Fruit fly (Drosophila melanogaster) whole organism, pupa: ENCODE data around the gene MFS18.

Source experiments
- CG10348 ChIP-seq: fragments of 200-800 bp; sonication (Bioruptor generic); IDR thresholded peaks from 2 replicates; pipeline ENCODE4 v1.3.6; 2022; ENCODE audit warnings: missing biosample characterization, missing genetic modification characterization
- CG12605 ChIP-seq: fragments of 200-800 bp; sonication (Bioruptor generic); IDR thresholded peaks from 2 replicates; pipeline ENCODE4 v1.3.6; 2022; ENCODE audit warnings: missing biosample characterization, missing genetic modification characterization
- CG13204 ChIP-seq: fragments of 200-800 bp; sonication (Bioruptor generic); optimal IDR thresholded peaks from 2 replicates; lab custom pipeline; 2018; ENCODE audit warnings: missing biosample characterization, mild to moderate bottlenecking, missing genetic modification characterization, moderate library complexity
- CG14655 ChIP-seq: fragments of 200-800 bp; sonication (Bioruptor generic); optimal IDR thresholded peaks from 3 replicates; lab custom pipeline; 2017; ENCODE audit warnings: mild to moderate bottlenecking, missing biosample characterization, missing genetic modification reagents, missing genetic modification characterization
- CG15710 ChIP-seq: fragments of 200-800 bp; sonication (Bioruptor generic); optimal IDR thresholded peaks from 2 replicates; lab custom pipeline; 2018; ENCODE audit warnings: missing biosample characterization, mild to moderate bottlenecking, missing genetic modification characterization, moderate library complexity
- CG17806 ChIP-seq: fragments of 200-800 bp; sonication (Bioruptor generic); optimal IDR thresholded peaks from 2 replicates; lab custom pipeline; 2018; ENCODE audit warnings: missing biosample characterization, mild to moderate bottlenecking, missing genetic modification characterization, moderate library complexity
- CG32121 ChIP-seq: fragments of 200-800 bp; sonication (Bioruptor generic); IDR thresholded peaks from 2 replicates; pipeline ENCODE4 v1.3.6; 2022; ENCODE audit warnings: missing biosample characterization, missing genetic modification characterization
- CG34367 ChIP-seq: fragments of 200-800 bp; sonication (Bioruptor generic); optimal IDR thresholded peaks from 2 replicates; lab custom pipeline; 2018; ENCODE audit warnings: missing biosample characterization, mild to moderate bottlenecking, missing genetic modification characterization
- CG4496 ChIP-seq: fragments of 200-800 bp; sonication (Bioruptor generic); IDR thresholded peaks from 3 replicates; pipeline ENCODE4 v1.3.6; 2022; ENCODE audit warnings: missing biosample characterization, missing genetic modification characterization
- CG8159 ChIP-seq: fragments of 200-800 bp; sonication (Bioruptor generic); optimal IDR thresholded peaks from 3 replicates; lab custom pipeline; 2018; ENCODE audit warnings: missing biosample characterization, mild to moderate bottlenecking, missing genetic modification characterization, moderate library complexity
- CG8301 ChIP-seq: fragments of 200-800 bp; sonication (Bioruptor generic); optimal IDR thresholded peaks from 2 replicates; lab custom pipeline; 2018; ENCODE audit warnings: missing biosample characterization, mild to moderate bottlenecking, missing genetic modification characterization
- CG9948 ChIP-seq: fragments of 200-800 bp; sonication (Bioruptor generic); optimal IDR thresholded peaks from 2 replicates; lab custom pipeline; 2018; ENCODE audit warnings: missing biosample characterization, mild to moderate bottlenecking, missing genetic modification characterization, moderate library complexity
- D1 ChIP-seq: fragments of 200-800 bp; sonication (Bioruptor generic); optimal IDR thresholded peaks from 2 replicates; lab custom pipeline; 2018; ENCODE audit warnings: missing biosample characterization, mild to moderate bottlenecking, missing genetic modification characterization, moderate library complexity
- EcR ChIP-seq: fragments of 200-800 bp; sonication (Bioruptor generic); optimal IDR thresholded peaks from 3 replicates; lab custom pipeline; 2019; ENCODE audit warnings: missing biosample characterization, missing genetic modification characterization, mild to moderate bottlenecking, moderate library complexity, missing genetic modification reagents
- Ets98B ChIP-seq: fragments of 200-800 bp; sonication (Bioruptor generic); IDR thresholded peaks from 2 replicates; pipeline ENCODE4 v1.3.6; 2022; ENCODE audit warnings: missing biosample characterization, missing genetic modification characterization
- Pif1A ChIP-seq: fragments of 200-800 bp; sonication (Bioruptor generic); optimal IDR thresholded peaks from 3 replicates; lab custom pipeline; 2016; ENCODE audit warnings: missing biosample characterization, missing genetic modification characterization
- Pif1B ChIP-seq: fragments of 200-800 bp; sonication (Bioruptor generic); optimal IDR thresholded peaks from 3 replicates; lab custom pipeline; 2016; ENCODE audit warnings: missing biosample characterization, missing genetic modification characterization
- Snoo ChIP-seq: fragments of 200-800 bp; sonication (Bioruptor generic); optimal IDR thresholded peaks from 3 replicates; lab custom pipeline; 2017; ENCODE audit warnings: missing biosample characterization, mild to moderate bottlenecking, missing genetic modification characterization, inconsistent platforms
- fd96Ca ChIP-seq: fragments of 200-800 bp; sonication (Bioruptor generic); IDR thresholded peaks from 3 replicates; pipeline ENCODE4 v1.3.6; 2022; ENCODE audit warnings: missing biosample characterization, missing genetic modification characterization
- gl ChIP-seq: fragments of 200-800 bp; sonication (Bioruptor generic); optimal IDR thresholded peaks from 2 replicates; lab custom pipeline; 2018; ENCODE audit warnings: missing biosample characterization, mild to moderate bottlenecking, missing genetic modification characterization
- rn ChIP-seq: fragments of 200-800 bp; sonication (Bioruptor generic); IDR thresholded peaks from 2 replicates; pipeline ENCODE4 v1.3.6; 2022; ENCODE audit warnings: missing biosample characterization, missing genetic modification characterization

The MFS18 gene

dm6 chr2L:4444457-4444856, 4.0 kb downstream of the MFS18 start, which contains the start of the genes morgue and Elp3:
TSS of gene morgue (minus strand) at chr2L:4444680.
TSS of gene Elp3 (plus strand) at chr2L:4444732.
- TF ChIP-seq CG12605 (GFP tag; lab: Robert Waterston, UW) (no peak), CG8301 (tag; lab: Kevin White, UChicago) (no peak), gl (tag; lab: Kevin White, UChicago) (no peak), CG15710 (tag; lab: Kevin White, UChicago) (no peak), D1 (no peak), Pif1A (GFP tag; lab: Kevin White, UChicago) (no peak), CG32121 (GFP tag; lab: Robert Waterston, UW) (no peak), CG34367 (tag; lab: Kevin White, UChicago) (no peak), EcR (GFP tag; lab: Kevin White, UChicago) (no peak), Ets98B (GFP tag; lab: Robert Waterston, UW) (no peak), CG13204 (GFP tag; lab: Kevin White, UChicago) (no peak), CG14655 (GFP tag; lab: Kevin White, UChicago) (no peak), fd96Ca (no peak), CG10348 (no peak), rn (GFP tag; lab: Robert Waterston, UW) (no peak), Pif1B (GFP tag; lab: Kevin White, UChicago) (no peak), CG17806 (tag; lab: Kevin White, UChicago) (no peak), Snoo (tag; lab: Kevin White, UChicago) (no peak), CG8159 (tag; lab: Kevin White, UChicago) (no peak), CG4496 (GFP tag; lab: Robert Waterston, UW) (no peak)

- TF ChIP-seq gl (tag; lab: Kevin White, UChicago) (no peak), CG9948 (tag; lab: Kevin White, UChicago) (no peak), Pif1A (GFP tag; lab: Kevin White, UChicago) (no peak), CG15710 (tag; lab: Kevin White, UChicago) (no peak), CG13204 (GFP tag; lab: Kevin White, UChicago) (no peak), rn (GFP tag; lab: Robert Waterston, UW) (no peak), EcR (GFP tag; lab: Kevin White, UChicago) (no peak), CG8159 (tag; lab: Kevin White, UChicago) (no peak), CG32121 (GFP tag; lab: Robert Waterston, UW) (no peak), Ets98B (GFP tag; lab: Robert Waterston, UW) (no peak), CG12605 (GFP tag; lab: Robert Waterston, UW) (no peak), CG34367 (tag; lab: Kevin White, UChicago) (no peak), CG4496 (GFP tag; lab: Robert Waterston, UW) (no peak), Snoo (tag; lab: Kevin White, UChicago) (no peak), CG10348 (no peak), Pif1B (GFP tag; lab: Kevin White, UChicago) (no peak), CG14655 (GFP tag; lab: Kevin White, UChicago) (no peak), CG17806 (tag; lab: Kevin White, UChicago) (no peak), D1 (no peak)
Measured at dm6 chr2L:4442010-4442587, 6.3 kb downstream of the MFS18 start, which contains the start of the genes Sfp24F and CG15432. TSS of gene Sfp24F (minus strand) at chr2L:4442060. TSS of gene CG15432 (plus strand) at chr2L:4442320.

dm6 chr2L:4440881-4441737, 7.3 kb downstream of the MFS18 start, which contains the start of gene CG15431:
TSS of gene CG15431 (minus strand) at chr2L:4441282.
- TF ChIP-seq fd96Ca (peak; percentile 67; the same call in 2 of the 3 replicates), CG8159 (tag; lab: Kevin White, UChicago) (peak; percentile 35), CG12605 (GFP tag; lab: Robert Waterston, UW) (no peak), Ets98B (GFP tag; lab: Robert Waterston, UW) (peak; percentile 41), CG4496 (GFP tag; lab: Robert Waterston, UW) (peak; percentile 63; the same call in 1 of the 3 replicates), CG32121 (GFP tag; lab: Robert Waterston, UW) (peak; percentile 15; the same call in 1 of the 2 replicates)

dm6 chr2L:4437487-4437886, 10.9 kb downstream of the MFS18 start, which contains the start of gene CG43056:
TSS of gene CG43056 (plus strand) at chr2L:4437787.
- no peak for TF ChIP-seq Pif1B (GFP tag; lab: Kevin White, UChicago)
- no peak for TF ChIP-seq CG14655 (GFP tag; lab: Kevin White, UChicago)
- no peak for TF ChIP-seq CG8301 (tag; lab: Kevin White, UChicago)
- TF ChIP-seq CG9948 (tag; lab: Kevin White, UChicago) = no peak
- no peak for TF ChIP-seq CG12605 (GFP tag; lab: Robert Waterston, UW)
- no peak for TF ChIP-seq Pif1A (GFP tag; lab: Kevin White, UChicago)
- no peak for TF ChIP-seq Ets98B (GFP tag; lab: Robert Waterston, UW)
- TF ChIP-seq CG13204 (GFP tag; lab: Kevin White, UChicago) = no peak
- no peak for TF ChIP-seq D1
- TF ChIP-seq CG10348 = no peak
- no peak for TF ChIP-seq gl (tag; lab: Kevin White, UChicago)
- no peak for TF ChIP-seq fd96Ca
- no peak for TF ChIP-seq CG34367 (tag; lab: Kevin White, UChicago)
- no peak for TF ChIP-seq CG17806 (tag; lab: Kevin White, UChicago)
- TF ChIP-seq CG15710 (tag; lab: Kevin White, UChicago) = no peak
- TF ChIP-seq, all 21 proteins: peak for 0
